Worm (Caenorhabditis elegans): ENCODE measurements around the gene pqn-67.
A peak's percentile ranks its signal among the peaks of the same experiment; 100 is the strongest.

pqn-67 gene

DNA sequence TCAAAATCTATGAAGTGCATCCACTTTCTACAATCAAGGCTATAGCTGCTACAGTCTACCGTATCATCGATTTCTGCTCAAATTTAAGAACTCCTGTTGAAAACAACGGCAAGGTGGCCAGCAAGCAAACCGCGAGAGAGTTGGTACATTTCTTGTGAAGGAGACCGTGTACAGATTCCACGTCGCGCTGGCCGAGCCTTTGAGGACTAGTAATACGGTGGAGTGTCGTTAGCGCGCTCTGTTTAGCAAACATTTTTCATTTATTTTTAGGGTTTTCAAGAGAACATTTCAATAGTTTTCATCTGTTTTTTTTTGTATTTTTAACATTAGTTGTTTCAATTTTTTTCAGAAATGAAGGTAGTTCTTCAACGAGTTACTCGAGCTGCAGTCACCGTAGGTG, 28.1 kb downstream of the pqn-67 start, which contains the start of gene pqn-68:
Gene pqn-68, plus strand, starts transcription at position 350 of the 400 bp plus-strand sequence.
- no peak for TF ChIP-seq Y79H2A.3 (GFP tag; conservative IDR thresholded peaks at IDR 0.05)
- TF ChIP-seq mcd-1 (GFP tag; IDR thresholded peaks at IDR 0.05), result 0 out of 2 replicates have a peak, but pooled peaks have one; percentile 24
- peak; percentile 91 for TF ChIP-seq attf-3 (GFP tag; conservative IDR thresholded peaks at IDR 0.05)
- no peak for TF ChIP-seq ZK185.1 (tag; optimal IDR thresholded peaks at IDR 0.05; ENCODE audit: poor library complexity, severe bottlenecking)
- 0 out of 2 replicates have a peak, but pooled peaks have one; percentile 22 for TF ChIP-seq nfyb-1 (GFP tag; IDR thresholded peaks at IDR 0.05)
- peak; percentile 61 to 62 for TF ChIP-seq let-607 (tag; optimal IDR thresholded peaks at IDR 0.05)

DNA sequence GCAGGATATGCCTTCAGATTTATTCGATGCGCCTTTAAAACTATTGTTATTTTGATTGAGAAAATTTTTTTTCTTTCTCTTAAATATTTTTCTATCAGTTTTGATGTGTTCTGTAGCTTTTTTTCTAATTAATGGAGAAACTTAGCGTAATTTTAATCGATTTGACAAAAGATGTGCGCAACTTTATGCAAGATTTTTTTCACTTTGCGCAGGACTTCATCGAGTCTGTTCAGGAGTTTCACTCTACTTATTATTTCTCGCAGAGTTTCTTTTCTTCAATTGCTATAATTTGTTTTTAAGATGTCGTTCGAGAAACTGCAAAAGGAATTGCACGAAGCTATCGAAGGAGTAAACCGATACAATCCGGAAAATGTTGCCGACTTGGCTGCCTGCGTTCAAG, 29.5 kb downstream of the pqn-67 start, which contains the start of gene eif-3.K:
Gene eif-3.K, plus strand, starts transcription at position 301 of the 400 bp plus-strand sequence.
- TF ChIP-seq ceh-27 (GFP tag; optimal IDR thresholded peaks at IDR 0.05) (no peak), ceh-91 (GFP tag; IDR thresholded peaks at IDR 0.05) (no peak), let-526 (GFP tag; IDR thresholded peaks at IDR 0.05) (no peak), ceh-100 (GFP tag; IDR thresholded peaks at IDR 0.05) (no peak), nhr-179 (tag; optimal IDR thresholded peaks at IDR 0.05) (no peak), Y67H2A.10 (GFP tag; conservative IDR thresholded peaks at IDR 0.05) (no peak), F22D6.2 (tag; optimal IDR thresholded peaks at IDR 0.05) (no peak), pbrm-1 (GFP tag; IDR thresholded peaks at IDR 0.05) (no peak), F33H1.4 (GFP tag; IDR thresholded peaks at IDR 0.05) (no peak), C17E4.6 (GFP tag; IDR thresholded peaks at IDR 0.05) (no peak), attf-3 (GFP tag; conservative IDR thresholded peaks at IDR 0.05) (no peak), hrde-1 (tag; optimal IDR thresholded peaks at IDR 0.05; ENCODE audit: borderline replicate concordance) (no peak), unc-62 (GFP tag; optimal IDR thresholded peaks at IDR 0.05) (no peak), pha-4 (tag; optimal IDR thresholded peaks at IDR 0.05) (no peak), cebp-1 (GFP tag; IDR thresholded peaks at IDR 0.05) (no peak), cebp-1 (tag; optimal IDR thresholded peaks at IDR 0.05) (no peak), nfya-2 (GFP tag; IDR thresholded peaks at IDR 0.05) (no peak), lin-26 (GFP tag; IDR thresholded peaks at IDR 0.05) (no peak)

- TF ChIP-seq F10E7.11 (tag; optimal IDR thresholded peaks at IDR 0.05) (no peak), snpc-1.1 (tag; optimal IDR thresholded peaks at IDR 0.05; ENCODE audit: insufficient read depth) (no peak), rec-8 (tag; optimal IDR thresholded peaks at IDR 0.05) (no peak), cebp-1 (GFP tag; IDR thresholded peaks at IDR 0.05) (no peak), cebp-1 (tag; optimal IDR thresholded peaks at IDR 0.05) (no peak), F52B5.7 (tag; optimal IDR thresholded peaks at IDR 0.05) (no peak), sptf-2 (GFP tag; optimal IDR thresholded peaks at IDR 0.05) (no peak), lin-35 (GFP tag; optimal IDR thresholded peaks at IDR 0.05) (no peak), attf-6 (GFP tag; IDR thresholded peaks at IDR 0.05) (no peak), atf-7 (tag; optimal IDR thresholded peaks at IDR 0.05) (no peak), efl-1 (GFP tag; optimal IDR thresholded peaks at IDR 0.05) (no peak), egl-44 (GFP tag; IDR thresholded peaks at IDR 0.05) (no peak)
These were observed 30.0 kb downstream of the pqn-67 start for ce11 chrV:12954261-12954660.

ce11 chrV:12961085-12961560, 36.9 kb downstream of the pqn-67 start, which contains the start of gene mpst-7:
Gene mpst-7 (minus strand): TSS chrV:12961135.
- TF ChIP-seq madf-6 (GFP tag; IDR thresholded peaks at IDR 0.05), result peak; percentile 36; the same call in 1 of the 2 replicates
- peak; percentile 57 for TF ChIP-seq efl-1 (GFP tag; optimal IDR thresholded peaks at IDR 0.05)
- TF ChIP-seq snpc-4 (GFP tag; optimal IDR thresholded peaks at IDR 0.05), result no peak
- no peak for TF ChIP-seq snpc-4 (tag; optimal IDR thresholded peaks at IDR 0.05)

All from whole organism, young adult.